Worm (Caenorhabditis elegans): ENCODE data around the gene krr-1.

DNA sequence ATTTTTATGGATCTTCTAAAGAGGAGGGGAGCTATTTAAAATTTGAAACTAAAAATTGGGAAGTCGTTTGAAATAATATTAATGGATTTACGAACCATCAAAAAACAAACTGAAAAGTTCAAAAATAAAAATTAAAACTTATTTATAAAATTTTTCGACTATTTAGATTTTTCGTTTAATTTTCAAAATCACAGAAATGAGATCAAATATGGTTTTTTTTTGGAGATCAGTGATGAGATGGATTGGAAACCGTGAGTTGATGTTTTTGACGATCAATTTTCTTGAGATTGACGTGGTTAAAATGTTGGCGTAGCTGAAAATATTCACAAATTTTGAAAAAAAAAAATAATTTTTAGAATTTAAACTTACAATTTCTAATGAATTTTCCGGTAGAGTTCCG, 12.0 kb upstream of the krr-1 start, which contains the start of gene C13F10.5:
- no peak for TF ChIP-seq bed-2 (GFP tag; IDR thresholded peaks at IDR 0.05)
- TF ChIP-seq lin-54 (GFP tag; optimal IDR thresholded peaks at IDR 0.05) = no peak
- TF ChIP-seq snpc-4 (GFP tag; optimal IDR thresholded peaks at IDR 0.05) = no peak
- TF ChIP-seq snpc-4 (tag; optimal IDR thresholded peaks at IDR 0.05) = no peak
- no peak for TF ChIP-seq unc-62 (GFP tag; optimal IDR thresholded peaks at IDR 0.05)
- TF ChIP-seq F37B4.10 (GFP tag; IDR thresholded peaks at IDR 0.05) = no peak
- no peak for TF ChIP-seq ama-1 (optimal IDR thresholded peaks at IDR 0.05)
- TF ChIP-seq ama-1 (GFP tag; optimal IDR thresholded peaks at IDR 0.05) = no peak
- no peak for TF ChIP-seq nhr-90 (tag; optimal IDR thresholded peaks at IDR 0.05)
- TF ChIP-seq T26A5.8 (tag; optimal IDR thresholded peaks at IDR 0.05) = no peak
- TF ChIP-seq K11D2.4 (GFP tag; IDR thresholded peaks at IDR 0.05) = no peak
- TF ChIP-seq F23B12.7 (tag; optimal IDR thresholded peaks at IDR 0.05; ENCODE audit: insufficient read depth) = no peak
- TF ChIP-seq sea-2 (GFP tag; IDR thresholded peaks at IDR 0.05) = no peak
- TF ChIP-seq lin-35 (GFP tag; optimal IDR thresholded peaks at IDR 0.05) = no peak
- no peak for TF ChIP-seq snpc-3.4 (tag; optimal IDR thresholded peaks at IDR 0.05)
- no peak for TF ChIP-seq nhr-80 (tag; optimal IDR thresholded peaks at IDR 0.05)
